Fruit fly (Drosophila melanogaster) whole organism, embryonic: Measurements from ENCODE around the gene CG34117.
A peak's percentile ranks its signal among the peaks of the same experiment; 100 is the strongest.

Experiments used
- B-H1 ChIP-seq: fragments of 200-800 bp; sonication (Bioruptor generic); IDR thresholded peaks from 3 replicates; pipeline ENCODE4 v1.3.6; 2022; ENCODE audit warnings: missing biosample characterization, missing genetic modification characterization
- CG11398 ChIP-seq: fragments of 200-800 bp; sonication (Bioruptor generic); optimal IDR thresholded peaks from 2 replicates; lab custom pipeline; 2016; ENCODE audit warnings: missing biosample characterization, missing genetic modification characterization
- CG12071 ChIP-seq: fragments of 200-800 bp; sonication (Bioruptor generic); optimal IDR thresholded peaks from 3 replicates; lab custom pipeline; 2018; ENCODE audit warnings: missing biosample characterization, mild to moderate bottlenecking, missing genetic modification characterization
- CG13123 ChIP-seq: fragments of 200-800 bp; sonication (Bioruptor generic); optimal IDR thresholded peaks from 2 replicates; lab custom pipeline; 2016; ENCODE audit warnings: missing biosample characterization, missing genetic modification characterization
- CG13287 ChIP-seq: fragments of 200-800 bp; sonication (Bioruptor generic); IDR thresholded peaks from 2 replicates; pipeline ENCODE4 v1.3.6; 2022; ENCODE audit warnings: missing biosample characterization, missing genetic modification characterization; ENCODE audit not compliant: partially characterized antibody
- CG13775 ChIP-seq: fragments of 200-800 bp; sonication (Bioruptor generic); optimal IDR thresholded peaks from 3 replicates; lab custom pipeline; 2017; ENCODE audit warnings: missing biosample characterization, mild to moderate bottlenecking, missing genetic modification characterization
- CG13894 ChIP-seq: fragments of 200-800 bp; sonication (Bioruptor generic); optimal IDR thresholded peaks from 3 replicates; lab custom pipeline; 2018; ENCODE audit warnings: missing biosample characterization, mild to moderate bottlenecking, missing genetic modification characterization, moderate library complexity
- CG14050 ChIP-seq: fragments of 200-800 bp; sonication (Bioruptor generic); IDR thresholded peaks from 3 replicates; pipeline ENCODE4 v1.3.6; 2022; ENCODE audit warnings: missing biosample characterization, missing genetic modification characterization
- CG15514 ChIP-seq: fragments of 200-800 bp; sonication (Bioruptor generic); optimal IDR thresholded peaks from 3 replicates; lab custom pipeline; 2017; ENCODE audit warnings: missing biosample characterization, missing genetic modification characterization, mild to moderate bottlenecking, moderate library complexity, missing genetic modification reagents
- CG17186 ChIP-seq: fragments of 200-800 bp; sonication (Bioruptor generic); optimal IDR thresholded peaks from 3 replicates; lab custom pipeline; 2017; ENCODE audit warnings: missing biosample characterization, missing genetic modification reagents, missing genetic modification characterization
- CG17385 ChIP-seq: fragments of 200-800 bp; sonication (Bioruptor generic); optimal IDR thresholded peaks from 3 replicates; lab custom pipeline; 2018; ENCODE audit warnings: missing biosample characterization, mild to moderate bottlenecking, missing genetic modification characterization
- CG17612 ChIP-seq: fragments of 200-800 bp; sonication (Bioruptor generic); IDR thresholded peaks from 2 replicates; pipeline ENCODE4 v1.3.6; 2022; ENCODE audit warnings: missing biosample characterization, missing genetic modification characterization
- CG3065 ChIP-seq: fragments of 200-800 bp; sonication (Bioruptor generic); optimal IDR thresholded peaks from 2 replicates; lab custom pipeline; 2016; ENCODE audit warnings: missing biosample characterization, missing genetic modification characterization
- CG33213 ChIP-seq: fragments of 200-800 bp; sonication (Bioruptor generic); optimal IDR thresholded peaks from 3 replicates; lab custom pipeline; 2016; ENCODE audit warnings: missing biosample characterization, missing genetic modification characterization
- CG4328 ChIP-seq: fragments of 200-800 bp; sonication (Bioruptor generic); optimal IDR thresholded peaks from 3 replicates; lab custom pipeline; 2017; ENCODE audit warnings: missing biosample characterization, missing genetic modification reagents, missing genetic modification characterization
- CG6654 ChIP-seq: fragments of 200-800 bp; sonication (Bioruptor generic); optimal IDR thresholded peaks from 2 replicates; lab custom pipeline; 2017; ENCODE audit warnings: missing biosample characterization, mild to moderate bottlenecking, missing genetic modification characterization
- CG6813 ChIP-seq: fragments of 200-800 bp; sonication (Bioruptor generic); optimal IDR thresholded peaks from 2 replicates; lab custom pipeline; 2017; ENCODE audit warnings: missing biosample characterization, missing genetic modification characterization, mild to moderate bottlenecking, moderate library complexity, missing genetic modification reagents
- CG7556 ChIP-seq: fragments of 200-800 bp; sonication (Bioruptor generic); optimal IDR thresholded peaks from 2 replicates; lab custom pipeline; 2017; ENCODE audit warnings: missing biosample characterization, mild to moderate bottlenecking, missing genetic modification characterization
- CG7963 ChIP-seq: fragments of 200-800 bp; sonication (Bioruptor generic); IDR thresholded peaks from 3 replicates; pipeline ENCODE4 v1.3.6; 2022; ENCODE audit warnings: missing biosample characterization, missing genetic modification characterization; ENCODE audit not compliant: partially characterized antibody
- CG8089 ChIP-seq: fragments of 200-800 bp; sonication (Bioruptor generic); optimal IDR thresholded peaks from 3 replicates; lab custom pipeline; 2016; ENCODE audit warnings: missing biosample characterization, missing genetic modification characterization
- CG9437 ChIP-seq: fragments of 200-800 bp; sonication (Bioruptor generic); optimal IDR thresholded peaks from 2 replicates; lab custom pipeline; 2018; ENCODE audit warnings: missing biosample characterization, mild to moderate bottlenecking, missing genetic modification characterization
- CrebB ChIP-seq: fragments of 200-800 bp; sonication (Bioruptor generic); optimal IDR thresholded peaks from 3 replicates; lab custom pipeline; 2018; ENCODE audit warnings: missing biosample characterization, mild to moderate bottlenecking, missing genetic modification characterization
- Dad ChIP-seq: fragments of 200-800 bp; sonication (Bioruptor generic); optimal IDR thresholded peaks from 3 replicates; lab custom pipeline; 2016; ENCODE audit warnings: missing biosample characterization, missing genetic modification characterization
- Doc2 ChIP-seq: fragments of 200-800 bp; sonication (Bioruptor generic); IDR thresholded peaks from 2 replicates; pipeline ENCODE4 v1.3.6; 2022; ENCODE audit warnings: missing biosample characterization, missing genetic modification characterization
- Doc3 ChIP-seq: fragments of 200-800 bp; sonication (Bioruptor generic); IDR thresholded peaks from 3 replicates; pipeline ENCODE4 v1.3.6; 2022; ENCODE audit warnings: missing biosample characterization, missing genetic modification characterization; ENCODE audit not compliant: partially characterized antibody
- Ets65A ChIP-seq: fragments of 200-800 bp; sonication (Bioruptor generic); peaks from one replicate; lab custom pipeline; 2016; ENCODE audit warnings: missing biosample characterization, missing genetic modification characterization
- Gug ChIP-seq: fragments of 200-800 bp; sonication (Bioruptor generic); IDR thresholded peaks from 4 replicates; pipeline ENCODE4 v1.3.6; 2022; ENCODE audit warnings: missing biosample characterization, missing genetic modification characterization
- Jarid2 ChIP-seq: fragments of 200-800 bp; sonication (Bioruptor generic); optimal IDR thresholded peaks from 3 replicates; lab custom pipeline; 2017; ENCODE audit warnings: mild to moderate bottlenecking, missing biosample characterization, missing genetic modification reagents, missing genetic modification characterization
- Lpt ChIP-seq: fragments of >200 bp; optimal IDR thresholded peaks from 2 replicates; lab custom pipeline; 2018; ENCODE audit warnings: missing biosample characterization, missing genetic modification characterization
- Med ChIP-seq: fragments of 200-800 bp; sonication (Bioruptor generic); peaks from one replicate; lab custom pipeline; 2016; ENCODE audit warnings: missing biosample characterization, missing genetic modification characterization, mild to moderate bottlenecking, inconsistent platforms, moderate library complexity
- Nf-YA ChIP-seq: fragments of 200-800 bp; sonication (Bioruptor generic); IDR thresholded peaks from 2 replicates; pipeline ENCODE4 v1.3.6; 2022; ENCODE audit warnings: missing biosample characterization, missing genetic modification characterization
- Rx ChIP-seq: fragments of 200-800 bp; sonication (Bioruptor generic); IDR thresholded peaks from 2 replicates; pipeline ENCODE4 v1.3.6; 2022; ENCODE audit warnings: missing biosample characterization, missing genetic modification characterization
- Taf1 ChIP-seq: fragments of 200-800 bp; sonication (Bioruptor generic); IDR thresholded peaks from 2 replicates; pipeline ENCODE4 v1.3.6; 2022; ENCODE audit warnings: missing biosample characterization, missing genetic modification characterization
- Xbp1 ChIP-seq: fragments of 200-800 bp; sonication (Bioruptor generic); optimal IDR thresholded peaks from 3 replicates; lab custom pipeline; 2016; ENCODE audit warnings: missing biosample characterization, mild to moderate bottlenecking, missing genetic modification characterization
- ac ChIP-seq: fragments of 200-800 bp; sonication (Bioruptor generic); optimal IDR thresholded peaks from 3 replicates; lab custom pipeline; 2017; ENCODE audit warnings: missing biosample characterization, mild to moderate bottlenecking, missing genetic modification characterization
- chif ChIP-seq, 2 experiments: fragments of 200-800 bp; sonication (Bioruptor generic); optimal IDR thresholded peaks; 3 replicates each; lab custom pipeline; 2016; ENCODE audit warnings: missing biosample characterization in 2 of 2, missing genetic modification characterization in 2 of 2
- crol ChIP-seq: fragments of 200-800 bp; sonication (Bioruptor generic); IDR thresholded peaks from 2 replicates; pipeline ENCODE4 v1.3.6; 2022; ENCODE audit warnings: missing biosample characterization, missing genetic modification characterization
- disco-r ChIP-seq: fragments of 200-800 bp; sonication (Bioruptor generic); optimal IDR thresholded peaks from 2 replicates; lab custom pipeline; 2016; ENCODE audit warnings: missing biosample characterization, missing genetic modification characterization
- ems ChIP-seq: fragments of 200-800 bp; sonication (Bioruptor generic); optimal IDR thresholded peaks from 3 replicates; lab custom pipeline; 2016; ENCODE audit warnings: missing biosample characterization, missing genetic modification characterization
- ewg ChIP-seq: fragments of 200-800 bp; sonication (Bioruptor generic); optimal IDR thresholded peaks from 3 replicates; lab custom pipeline; 2017; ENCODE audit warnings: mild to moderate bottlenecking, missing biosample characterization, missing genetic modification reagents, missing genetic modification characterization
- fru ChIP-seq: fragments of >200 bp; optimal IDR thresholded peaks from 2 replicates; lab custom pipeline; 2017
- gcm ChIP-seq: fragments of 200-800 bp; sonication (Bioruptor generic); optimal IDR thresholded peaks from 2 replicates; lab custom pipeline; 2019; ENCODE audit warnings: missing biosample characterization, mild to moderate bottlenecking, missing genetic modification characterization, moderate library complexity
- gem ChIP-seq: fragments of 200-800 bp; sonication (Bioruptor generic); optimal IDR thresholded peaks from 2 replicates; lab custom pipeline; 2019; ENCODE audit warnings: missing biosample characterization, mild to moderate bottlenecking, missing genetic modification characterization, moderate library complexity
- gsb-n ChIP-seq: fragments of 200-800 bp; sonication (Bioruptor generic); optimal IDR thresholded peaks from 3 replicates; lab custom pipeline; 2018; ENCODE audit warnings: missing biosample characterization, mild to moderate bottlenecking, missing genetic modification characterization
- h ChIP-seq: fragments of >200 bp; optimal IDR thresholded peaks from 2 replicates; lab custom pipeline; 2017
- nmo ChIP-seq: fragments of 200-800 bp; sonication (Bioruptor generic); optimal IDR thresholded peaks from 2 replicates; lab custom pipeline; 2018; ENCODE audit warnings: missing biosample characterization, mild to moderate bottlenecking, missing genetic modification characterization, moderate library complexity
- pan ChIP-seq, 4 experiments: fragments of >200 bp in 3 of 4; fragments of 200-800 bp in 1 of 4; sonication (Bioruptor generic) in 1 of 4; optimal IDR thresholded peaks in 3 of 4; IDR thresholded peaks in 1 of 4; 2 replicates each; pipeline versions ENCODE4 v1.3.6 to Lab custom; 2017 to 2022; ENCODE audit warnings: missing biosample characterization in 2 of 4, missing genetic modification characterization in 2 of 4, mixed read lengths in 1 of 4
- pfk ChIP-seq: fragments of 200-800 bp; sonication (Bioruptor generic); optimal IDR thresholded peaks from 2 replicates; lab custom pipeline; 2018; ENCODE audit warnings: missing biosample characterization, mild to moderate bottlenecking, missing genetic modification characterization, moderate library complexity
- salm ChIP-seq: fragments of 200-800 bp; sonication (Bioruptor generic); optimal IDR thresholded peaks from 2 replicates; lab custom pipeline; 2018; ENCODE audit warnings: missing biosample characterization, mild to moderate bottlenecking, missing genetic modification characterization
- sug ChIP-seq: fragments of 200-800 bp; optimal IDR thresholded peaks from 2 replicates; lab custom pipeline; 2019; ENCODE audit warnings: missing biosample characterization, mild to moderate bottlenecking, missing genetic modification characterization, moderate library complexity

Gene CG34117

DNA sequence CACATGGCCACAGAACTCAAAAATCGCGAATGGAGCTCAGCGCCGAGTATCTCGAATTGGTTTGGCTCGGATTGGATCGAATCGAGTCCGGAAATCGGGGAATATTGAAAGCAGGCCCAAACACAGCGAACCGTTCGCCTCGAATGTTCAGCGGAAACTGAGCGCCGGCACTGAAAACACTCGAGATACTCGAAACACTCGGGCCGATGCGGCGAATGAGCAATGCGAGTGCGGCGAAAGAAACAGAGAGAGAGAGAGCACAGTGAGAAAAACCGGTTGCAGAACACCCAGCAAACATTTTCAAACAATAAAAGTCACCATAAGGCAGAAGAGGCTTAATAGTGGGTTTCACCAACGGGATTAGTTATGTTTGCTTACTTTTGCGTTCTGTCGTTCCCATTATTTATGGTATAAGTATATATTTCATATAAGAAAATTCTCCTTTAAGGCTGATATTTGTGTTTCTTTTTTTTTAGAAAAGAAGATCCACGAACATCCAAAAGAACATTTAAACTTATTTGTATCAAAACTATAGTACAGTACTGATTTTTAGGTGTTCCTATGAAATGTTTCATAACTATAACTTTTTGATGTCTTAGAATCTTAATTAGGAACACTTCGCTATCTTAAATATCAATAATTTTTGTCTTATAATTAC is 5.3 kb downstream of the CG34117 start, which contains the start of gene FER (continued):
- TF ChIP-seq Xbp1 (GFP tag; lab: Kevin White, UChicago) (no peak), CG7963 (0 out of 3 replicates have a peak, but pooled peaks have one; percentile 10), CG13287 (GFP tag; lab: Robert Waterston, UW) (peak; percentile 70), CG17186 (GFP tag; lab: Kevin White, UChicago) (no peak), CG8089 (GFP tag; lab: Kevin White, UChicago) (no peak), CG9437 (GFP tag; lab: Kevin White, UChicago) (no peak), B-H1 (GFP tag; lab: Robert Waterston, UW) (no peak), Taf1 (GFP tag; lab: Robert Waterston, UW) (no peak), sug (tag; lab: Kevin White, UChicago) (peak; percentile 39), gcm (GFP tag; lab: Kevin White, UChicago) (peak; percentile 30), CG11398 (GFP tag; lab: Kevin White, UChicago) (peak; percentile 15), Doc2 (GFP tag; lab: Robert Waterston, UW) (no peak), salm (tag; lab: Kevin White, UChicago) (peak; percentile 40), Lpt (no peak), h (lab: Kevin White, UChicago) (no peak), Nf-YA (GFP tag; lab: Robert Waterston, UW) (no peak), Rx (GFP tag; lab: Robert Waterston, UW) (no peak), Jarid2 (GFP tag; lab: Kevin White, UChicago) (peak; percentile 100), gsb-n (tag; lab: Kevin White, UChicago) (no peak), CG17612 (GFP tag; lab: Robert Waterston, UW) (no peak), CrebB (tag; lab: Kevin White, UChicago) (peak; percentile 75), ac (peak; percentile 12), Dad (no peak), ewg (no peak), CG15514 (peak; percentile 63), CG6813 (GFP tag; lab: Kevin White, UChicago) (peak; percentile 70), ems (GFP tag; lab: Kevin White, UChicago) (no peak), CG33213 (peak; percentile 34), nmo (GFP tag; lab: Kevin White, UChicago) (no peak), gem (tag; lab: Kevin White, UChicago) (peak; percentile 36), Doc3 (no peak), Med (GFP tag; lab: Kevin White, UChicago) (peak; percentile 94), CG17385 (GFP tag; lab: Kevin White, UChicago) (peak; percentile 38), chif (GFP tag; optimal IDR thresholded peaks at IDR 0.05; lab: Kevin White, UChicago) (peak in 1 of 2 experiments; percentile 12), Ets65A (GFP tag; lab: Kevin White, UChicago) (peak; percentile 80), disco-r (no peak), CG3065 (GFP tag; lab: Kevin White, UChicago) (no peak), crol (GFP tag; lab: Robert Waterston, UW) (no peak), Gug (GFP tag; lab: Robert Waterston, UW) (no peak; the same call in 3 of the 4 replicates), pan (optimal IDR thresholded peaks at IDR 0.05; lab: Kevin White, UChicago) (no peak), pan (GFP tag; optimal IDR thresholded peaks at IDR 0.05 in 1 of 2, IDR thresholded peaks at IDR 0.05 in 1 of 2) (peak in 1 of 2 experiments; percentile 66), CG13123 (GFP tag; lab: Kevin White, UChicago) (no peak), pfk (GFP tag; lab: Kevin White, UChicago) (peak; percentile 57), CG14050 (GFP tag; lab: Robert Waterston, UW) (no peak), CG6654 (no peak), CG12071 (peak; percentile 73), CG7556 (GFP tag; lab: Kevin White, UChicago) (no peak), CG13775 (peak; percentile 5), CG4328 (GFP tag; lab: Kevin White, UChicago) (peak; percentile 37), fru (lab: Kevin White, UChicago) (no peak), CG13894 (peak; percentile 80)
